ENCODE assay signal across 2 fruit fly cellular contexts in genomic region chrX:1686305-1686704, dm6.
A peak's percentile ranks its signal among the peaks of the same experiment; 100 is the strongest.
TF ChIP-seq lines count a peak whose summit lies in the region.

Gene b6 (plus strand): TSS chrX:1686624.

- no peak for TF ChIP-seq CTCF in whole organism, embryonic (GFP tag; optimal IDR thresholded peaks at IDR 0.05; lab: Kevin White, UChicago)

TF ChIP-seq in whole organism, embryonic, 481 proteins besides CTCF, POLR2A, EP300 and RAD21:
- TF ChIP-seq Blimp-1 (GFP tag; optimal IDR thresholded peaks at IDR 0.05; lab: Kevin White, UChicago): peak; percentile 57
- TF ChIP-seq CG31224 (GFP tag; IDR thresholded peaks at IDR 0.05; lab: Robert Waterston, UW): no peak
- no peak for TF ChIP-seq CG13424 (tag; optimal IDR thresholded peaks at IDR 0.05; lab: Kevin White, UChicago)
- peak; percentile 88 for TF ChIP-seq CG5180 (GFP tag; optimal IDR thresholded peaks at IDR 0.05; lab: Kevin White, UChicago)

TF ChIP-seq in whole organism, prepupa, 60 proteins besides CTCF, POLR2A, EP300 and RAD21:
- TF ChIP-seq Blimp-1 (GFP tag; optimal IDR thresholded peaks at IDR 0.05; lab: Kevin White, UChicago): peak; percentile 39
- no peak for TF ChIP-seq ss (GFP tag; optimal IDR thresholded peaks at IDR 0.05; lab: Kevin White, UChicago)
- TF ChIP-seq Lpt (GFP tag; optimal IDR thresholded peaks at IDR 0.05; lab: Kevin White, UChicago): no peak
- TF ChIP-seq esn (GFP tag; optimal IDR thresholded peaks at IDR 0.05; lab: Kevin White, UChicago): no peak

Comparison
In these comparisons a context has a peak if more than half of its experiments do, and no peak if none do; other contexts are left out.
1. Of the 7 proteins assayed by ChIP-seq in both whole organism, embryonic and whole organism, prepupa: peak only in whole organism, embryonic: none; only in whole organism, prepupa: none; in both: Blimp-1; in neither: 6.